Worm (Caenorhabditis elegans) whole organism, young adult: ENCODE measurements around the gene metl-1.

Experiments
- B0261.1 ChIP-seq: sonication (generic microtip); optimal IDR thresholded peaks from 2 replicates; lab custom pipeline; 2016; ENCODE audit warnings: mild to moderate bottlenecking, missing genetic modification characterization, moderate library complexity, missing compliant biosample characterization
- C17E4.6 ChIP-seq: fragments of 200-800 bp; sonication (Bioruptor generic); IDR thresholded peaks from 2 replicates; pipeline ENCODE4 v1.3.6; 2022; ENCODE audit warnings: missing genetic modification reagents, missing genetic modification characterization, missing compliant biosample characterization
- D2030.7 ChIP-seq: fragments of 200-800 bp; sonication (Bioruptor generic); IDR thresholded peaks from 2 replicates; pipeline ENCODE4 v1.3.6; 2022; ENCODE audit warnings: missing genetic modification reagents, missing genetic modification characterization, missing compliant biosample characterization
- F49E8.2 ChIP-seq: sonication (generic microtip); optimal IDR thresholded peaks from 3 replicates; lab custom pipeline; 2017; ENCODE audit warnings: missing genetic modification characterization, mild to moderate bottlenecking, missing compliant biosample characterization, antibody characterized with exemption, moderate library complexity; ENCODE audit not compliant: insufficient read depth
- F57C9.4 ChIP-seq: sonication (generic microtip); optimal IDR thresholded peaks from 2 replicates; lab custom pipeline; 2017; ENCODE audit warnings: mild to moderate bottlenecking, missing genetic modification characterization, missing compliant biosample characterization
- ZK185.1 ChIP-seq: sonication (generic microtip); optimal IDR thresholded peaks from 2 replicates; lab custom pipeline; 2016; ENCODE audit warnings: mild to moderate bottlenecking, missing genetic modification characterization, missing compliant biosample characterization; ENCODE audit not compliant: poor library complexity, severe bottlenecking
- attf-6 ChIP-seq: fragments of 200-800 bp; sonication (Bioruptor generic); IDR thresholded peaks from 2 replicates; pipeline ENCODE4 v1.3.6; 2022; ENCODE audit warnings: missing genetic modification reagents, missing genetic modification characterization, missing compliant biosample characterization
- bed-2 ChIP-seq: fragments of 200-800 bp; sonication (Bioruptor generic); IDR thresholded peaks from 2 replicates; pipeline ENCODE4 v1.3.6; 2022; ENCODE audit warnings: missing genetic modification reagents, missing genetic modification characterization, missing compliant biosample characterization
- ccch-3 ChIP-seq: fragments of 200-800 bp; sonication (Bioruptor generic); optimal IDR thresholded peaks from 2 replicates; lab custom pipeline; 2018; ENCODE audit warnings: mild to moderate bottlenecking, missing genetic modification characterization, missing compliant biosample characterization
- cebp-1 ChIP-seq, 2 experiments: fragments of 200-800 bp in 1 of 2; sonication (Bioruptor generic) in 1 of 2; sonication (generic microtip) in 1 of 2; IDR thresholded peaks in 1 of 2; optimal IDR thresholded peaks in 1 of 2; 2 replicates each; pipeline versions ENCODE4 v1.3.6 to Lab custom; 2017 to 2022; ENCODE audit warnings: missing compliant biosample characterization in 2 of 2, missing genetic modification characterization in 2 of 2, mild to moderate bottlenecking in 1 of 2, missing genetic modification reagents in 1 of 2, moderate library complexity in 1 of 2
- ceh-100 ChIP-seq: fragments of 200-800 bp; sonication (Bioruptor generic); IDR thresholded peaks from 2 replicates; pipeline ENCODE4 v1.3.6; 2022; ENCODE audit warnings: missing genetic modification reagents, missing genetic modification characterization, missing compliant biosample characterization
- die-1 ChIP-seq: sonication (generic microtip); optimal IDR thresholded peaks from 2 replicates; lab custom pipeline; 2016; ENCODE audit warnings: missing genotype, mild to moderate bottlenecking, missing genetic modification characterization, missing compliant biosample characterization
- dox-1 ChIP-seq: fragments of 200-800 bp; sonication (Bioruptor generic); IDR thresholded peaks from 2 replicates; pipeline ENCODE4 v1.3.6; 2022; ENCODE audit warnings: missing genetic modification reagents, missing genetic modification characterization, missing compliant biosample characterization
- dpl-1 ChIP-seq: fragments of 150-350 bp; optimal IDR thresholded peaks from 2 replicates; lab custom pipeline; 2014; ENCODE audit warnings: missing biosample characterization, missing genetic modification reagents, missing genetic modification characterization
- egrh-3 ChIP-seq: fragments of 200-800 bp; sonication (Bioruptor generic); IDR thresholded peaks from 2 replicates; pipeline ENCODE4 v1.3.6; 2022; ENCODE audit warnings: missing genetic modification reagents, missing genetic modification characterization, missing compliant biosample characterization
- gei-17 ChIP-seq: fragments of 200-800 bp; sonication (Bioruptor generic); optimal IDR thresholded peaks from 2 replicates; lab custom pipeline; 2018; ENCODE audit warnings: mild to moderate bottlenecking, missing genetic modification characterization, missing compliant biosample characterization
- him-1 ChIP-seq: sonication (generic microtip); optimal IDR thresholded peaks from 2 replicates; lab custom pipeline; 2016; ENCODE audit warnings: missing genotype, missing genetic modification reagents, missing genetic modification characterization, missing compliant biosample characterization
- hmg-1.2 ChIP-seq: fragments of 200-800 bp; sonication (Bioruptor generic); IDR thresholded peaks from 2 replicates; pipeline ENCODE4 v1.3.6; 2022; ENCODE audit warnings: missing genetic modification reagents, missing genetic modification characterization, missing compliant biosample characterization
- let-607 ChIP-seq, 2 experiments: fragments of 200-800 bp in 1 of 2; sonication (Bioruptor generic) in 1 of 2; sonication (generic microtip) in 1 of 2; optimal IDR thresholded peaks; 2 replicates each; lab custom pipeline; 2016 to 2018; ENCODE audit warnings: mild to moderate bottlenecking in 2 of 2, missing compliant biosample characterization in 2 of 2, missing genetic modification characterization in 2 of 2, moderate library complexity in 2 of 2, missing genotype in 1 of 2
- lin-26 ChIP-seq: fragments of 200-800 bp; sonication (Bioruptor generic); IDR thresholded peaks from 2 replicates; pipeline ENCODE4 v1.3.6; 2022; ENCODE audit warnings: missing genetic modification reagents, missing genetic modification characterization, missing compliant biosample characterization
- lin-40 ChIP-seq: sonication (generic microtip); optimal IDR thresholded peaks from 2 replicates; lab custom pipeline; 2016; ENCODE audit warnings: missing genetic modification characterization, mild to moderate bottlenecking, missing compliant biosample characterization, missing genotype, missing genetic modification reagents
- lin-54 ChIP-seq: fragments of 200-800 bp; sonication (Bioruptor generic); optimal IDR thresholded peaks from 2 replicates; lab custom pipeline; 2018; ENCODE audit warnings: mild to moderate bottlenecking, missing genetic modification characterization, missing compliant biosample characterization
- lir-1 ChIP-seq: fragments of 200-800 bp; sonication (Bioruptor generic); conservative IDR thresholded peaks from 2 replicates; pipeline ENCODE4 v1.3.6; 2022; ENCODE audit warnings: missing genetic modification reagents, missing genetic modification characterization, missing compliant biosample characterization
- nfyb-1 ChIP-seq: fragments of 200-800 bp; sonication (Bioruptor generic); IDR thresholded peaks from 2 replicates; pipeline ENCODE4 v1.3.6; 2022; ENCODE audit warnings: missing genetic modification reagents, missing genetic modification characterization, missing compliant biosample characterization
- nhr-179 ChIP-seq: sonication (generic microtip); optimal IDR thresholded peaks from 2 replicates; lab custom pipeline; 2016; ENCODE audit warnings: mild to moderate bottlenecking, missing genetic modification characterization, missing compliant biosample characterization
- nhr-80 ChIP-seq: sonication (generic microtip); optimal IDR thresholded peaks from 2 replicates; lab custom pipeline; 2016; ENCODE audit warnings: missing genetic modification characterization, missing compliant biosample characterization
- snpc-3.4 ChIP-seq: sonication (generic microtip); optimal IDR thresholded peaks from 2 replicates; lab custom pipeline; 2017; ENCODE audit warnings: missing genetic modification characterization, mild to moderate bottlenecking, missing compliant biosample characterization, antibody characterized with exemption, moderate library complexity, missing genotype, missing genetic modification reagents
- tbp1 ChIP-seq: fragments of 200-800 bp; sonication (Bioruptor generic); optimal IDR thresholded peaks from 2 replicates; lab custom pipeline; 2018; ENCODE audit warnings: mild to moderate bottlenecking, missing genetic modification characterization, missing compliant biosample characterization
- tlf-1 ChIP-seq: fragments of 200-800 bp; sonication (Bioruptor generic); optimal IDR thresholded peaks from 2 replicates; lab custom pipeline; 2018; ENCODE audit warnings: mild to moderate bottlenecking, missing genetic modification characterization, missing compliant biosample characterization
- ztf-26 ChIP-seq: sonication (generic microtip); optimal IDR thresholded peaks from 2 replicates; lab custom pipeline; 2017; ENCODE audit warnings: missing genetic modification characterization, missing compliant biosample characterization

The metl-1 gene

ce11 chrII:11495806-11496205, 22.4 kb upstream of the metl-1 start:
- TF ChIP-seq attf-6 (no peak), lin-26 (no peak)

ce11 chrII:11495307-11495706, 21.9 kb upstream of the metl-1 start, which contains the start of the genes ooc-3 and B0334.4:
ooc-3 (minus strand) TSS chrII:11495321.
B0334.4 (plus strand) TSS chrII:11495692.
- no peak for TF ChIP-seq nhr-179 (tag; lab: Kevin White, UChicago)
- TF ChIP-seq D2030.7 (GFP tag; lab: Robert Waterston, UW), result no peak
- no peak for TF ChIP-seq F57C9.4 (tag; lab: Kevin White, UChicago)
- TF ChIP-seq lir-1, result no peak
- TF ChIP-seq bed-2 (GFP tag; lab: Robert Waterston, UW), result no peak
- no peak for TF ChIP-seq ccch-3 (GFP tag; lab: Kevin White, UChicago)
- no peak for TF ChIP-seq egrh-3
- peak; percentile 53; the same call in 1 of the 2 replicates for TF ChIP-seq cebp-1 (GFP tag; IDR thresholded peaks at IDR 0.05; lab: Robert Waterston, UW)
- peak; percentile 91 for TF ChIP-seq cebp-1 (tag; optimal IDR thresholded peaks at IDR 0.05; lab: Kevin White, UChicago)
- TF ChIP-seq, all 124 proteins: peak for 1

- TF ChIP-seq lin-40 (tag; lab: Kevin White, UChicago), result peak; percentile 9
- 0 out of 2 replicates have a peak, but pooled peaks have one; percentile 15 for TF ChIP-seq nfyb-1 (GFP tag; lab: Robert Waterston, UW)
- peak; percentile 21 for TF ChIP-seq nhr-80 (tag; lab: Kevin White, UChicago)
- TF ChIP-seq lin-54 (GFP tag; lab: Kevin White, UChicago), result peak; percentile 6
- TF ChIP-seq snpc-3.4 (tag; lab: Kevin White, UChicago), result no peak
Measured at ce11 chrII:11492843-11493242, 19.5 kb upstream of the metl-1 start, which contains the start of gene hacl-1. hacl-1 (minus strand) TSS chrII:11492963.

- TF ChIP-seq C17E4.6 (GFP tag; lab: Robert Waterston, UW) (no peak), die-1 (tag; lab: Kevin White, UChicago) (no peak), B0261.1 (no peak), him-1 (tag; lab: Kevin White, UChicago) (no peak), ceh-100 (no peak), ZK185.1 (tag; lab: Kevin White, UChicago) (no peak), tbp1 (GFP tag; lab: Kevin White, UChicago) (no peak), dpl-1 (GFP tag; lab: Kevin White, UChicago) (no peak), gei-17 (GFP tag; lab: Kevin White, UChicago) (no peak), F49E8.2 (tag; lab: Kevin White, UChicago) (no peak), let-607 (tag; optimal IDR thresholded peaks at IDR 0.05; lab: Kevin White, UChicago) (no peak)
- TF ChIP-seq, all 124 proteins: peak for 0
Measured at ce11 chrII:11487999-11488398, 14.6 kb upstream of the metl-1 start, which contains the start of gene B0334.13. B0334.13 (plus strand) TSS chrII:11488299.

ce11 chrII:11486698-11487234, 13.4 kb upstream of the metl-1 start, which contains the start of gene ttr-18:
ttr-18 (minus strand) TSS chrII:11486748.
- TF ChIP-seq hmg-1.2 (GFP tag; lab: Robert Waterston, UW) (peak; percentile 47; the same call in 1 of the 2 replicates), tlf-1 (no peak), ztf-26 (no peak), ccch-3 (GFP tag; lab: Kevin White, UChicago) (no peak), dox-1 (GFP tag; lab: Robert Waterston, UW) (no peak)
